Fruit fly (Drosophila melanogaster) whole organism, prepupa: ENCODE results near the gene trk.

Source experiments
- CG10631 ChIP-seq: fragments of 200-800 bp; sonication (Bioruptor generic); optimal IDR thresholded peaks from 2 replicates; lab custom pipeline; 2016; ENCODE audit warnings: missing biosample characterization, missing genetic modification characterization
- CG10669 ChIP-seq: fragments of 200-800 bp; sonication (Bioruptor generic); optimal IDR thresholded peaks from 3 replicates; lab custom pipeline; 2018; ENCODE audit warnings: missing biosample characterization, mild to moderate bottlenecking, missing genetic modification characterization, moderate library complexity
- CG11294 ChIP-seq: fragments of 200-800 bp; sonication (Bioruptor generic); IDR thresholded peaks from 2 replicates; pipeline ENCODE4 v1.3.6; 2022; ENCODE audit warnings: missing biosample characterization, missing genetic modification characterization
- CG15336 ChIP-seq: fragments of 200-800 bp; sonication (Bioruptor generic); IDR thresholded peaks from 2 replicates; pipeline ENCODE4 v1.3.6; 2022; ENCODE audit warnings: missing biosample characterization, missing genetic modification characterization
- CG1621 ChIP-seq: fragments of 200-800 bp; sonication (Bioruptor generic); optimal IDR thresholded peaks from 3 replicates; lab custom pipeline; 2018; ENCODE audit warnings: missing biosample characterization, mild to moderate bottlenecking, missing genetic modification characterization
- CG32006 ChIP-seq: fragments of 200-800 bp; sonication (Bioruptor generic); optimal IDR thresholded peaks from 3 replicates; lab custom pipeline; 2017; ENCODE audit warnings: missing biosample characterization, mild to moderate bottlenecking, missing genetic modification characterization
- CG4318 ChIP-seq: fragments of 200-800 bp; sonication (Bioruptor generic); optimal IDR thresholded peaks from 3 replicates; lab custom pipeline; 2017; ENCODE audit warnings: missing biosample characterization, mild to moderate bottlenecking, missing genetic modification characterization
- CG6276 ChIP-seq: fragments of 200-800 bp; sonication (Bioruptor generic); optimal IDR thresholded peaks from 2 replicates; lab custom pipeline; 2017; ENCODE audit warnings: missing biosample characterization, mild to moderate bottlenecking, missing genetic modification characterization
- CG6792 ChIP-seq: fragments of 200-800 bp; sonication (Bioruptor generic); optimal IDR thresholded peaks from 3 replicates; lab custom pipeline; 2016; ENCODE audit warnings: missing biosample characterization, missing genetic modification characterization
- CG7368 ChIP-seq: fragments of 200-800 bp; sonication (Bioruptor generic); optimal IDR thresholded peaks from 3 replicates; lab custom pipeline; 2016; ENCODE audit warnings: missing biosample characterization, missing genetic modification characterization
- CG8632 ChIP-seq: fragments of 200-800 bp; sonication (Bioruptor generic); optimal IDR thresholded peaks from 3 replicates; lab custom pipeline; 2016; ENCODE audit warnings: missing biosample characterization, missing genetic modification characterization
- CG9139 ChIP-seq: fragments of 200-800 bp; sonication (Bioruptor generic); optimal IDR thresholded peaks from 3 replicates; lab custom pipeline; 2017; ENCODE audit warnings: missing biosample characterization, mild to moderate bottlenecking, missing genetic modification characterization
- Eip75B ChIP-seq: fragments of 200-800 bp; sonication (Bioruptor generic); optimal IDR thresholded peaks from 3 replicates; lab custom pipeline; 2016; ENCODE audit warnings: missing biosample characterization, missing genetic modification characterization
- Eip78C ChIP-seq: fragments of 200-800 bp; sonication (Bioruptor generic); peaks from one replicate; lab custom pipeline; 2016; ENCODE audit warnings: missing biosample characterization, missing genetic modification characterization
- Eip93F ChIP-seq: fragments of 200-800 bp; sonication (Bioruptor generic); optimal IDR thresholded peaks from 2 replicates; lab custom pipeline; 2016; ENCODE audit warnings: missing biosample characterization, mild to moderate bottlenecking, missing genetic modification characterization
- Ets21C ChIP-seq: fragments of 200-800 bp; sonication (Bioruptor generic); optimal IDR thresholded peaks from 3 replicates; lab custom pipeline; 2016; ENCODE audit warnings: missing biosample characterization, missing genetic modification characterization
- Ets96B ChIP-seq: fragments of 200-800 bp; optimal IDR thresholded peaks from 2 replicates; lab custom pipeline; 2019; ENCODE audit warnings: missing biosample characterization, mild to moderate bottlenecking, missing genetic modification characterization, moderate library complexity
- Gug ChIP-seq: fragments of 200-800 bp; sonication (Bioruptor generic); IDR thresholded peaks from 2 replicates; pipeline ENCODE4 v1.3.6; 2022; ENCODE audit warnings: missing biosample characterization, missing genetic modification characterization
- Hr38 ChIP-seq: sonication (Bioruptor generic); optimal IDR thresholded peaks from 2 replicates; lab custom pipeline; 2016; ENCODE audit warnings: missing biosample characterization, missing genetic modification characterization
- OdsH ChIP-seq: fragments of 200-800 bp; sonication (Bioruptor generic); optimal IDR thresholded peaks from 3 replicates; lab custom pipeline; 2016; ENCODE audit warnings: missing biosample characterization, missing genetic modification characterization
- Sox102F ChIP-seq: fragments of 200-800 bp; sonication (Bioruptor generic); optimal IDR thresholded peaks from 2 replicates; lab custom pipeline; 2016; ENCODE audit warnings: missing biosample characterization, mild to moderate bottlenecking, missing genetic modification characterization
- Sox14 ChIP-seq: fragments of 200-800 bp; sonication (Bioruptor generic); optimal IDR thresholded peaks from 3 replicates; lab custom pipeline; 2016; ENCODE audit warnings: missing biosample characterization, missing genetic modification characterization
- achi ChIP-seq: fragments of 200-800 bp; sonication (Bioruptor generic); optimal IDR thresholded peaks from 3 replicates; lab custom pipeline; 2016; ENCODE audit warnings: missing biosample characterization, missing genetic modification characterization
- acj6 ChIP-seq: fragments of 200-800 bp; sonication (Bioruptor generic); optimal IDR thresholded peaks from 3 replicates; lab custom pipeline; 2016; ENCODE audit warnings: missing biosample characterization, missing genetic modification characterization
- cyc ChIP-seq: fragments of 200-800 bp; sonication (Bioruptor generic); optimal IDR thresholded peaks from 3 replicates; lab custom pipeline; 2016; ENCODE audit warnings: missing biosample characterization, missing genetic modification characterization
- dac ChIP-seq: fragments of 200-800 bp; sonication (Bioruptor generic); optimal IDR thresholded peaks from 2 replicates; lab custom pipeline; 2017; ENCODE audit warnings: missing biosample characterization, mild to moderate bottlenecking, missing genetic modification characterization
- dsx ChIP-seq: fragments of 200-800 bp; optimal IDR thresholded peaks from 3 replicates; lab custom pipeline; 2019; ENCODE audit warnings: missing biosample characterization, mild to moderate bottlenecking, missing genetic modification characterization, moderate library complexity; ENCODE audit not compliant: poor library complexity, severe bottlenecking
- fd59A ChIP-seq: fragments of 200-800 bp; sonication (Bioruptor generic); optimal IDR thresholded peaks from 2 replicates; lab custom pipeline; 2017; ENCODE audit warnings: missing biosample characterization, mild to moderate bottlenecking, missing genetic modification characterization, missing genetic modification reagents
- fkh ChIP-seq: fragments of 200-800 bp; sonication (Bioruptor generic); optimal IDR thresholded peaks from 3 replicates; lab custom pipeline; 2017; ENCODE audit warnings: missing biosample characterization, mild to moderate bottlenecking, missing genetic modification characterization, moderate library complexity
- lz ChIP-seq: fragments of 200-800 bp; sonication (Bioruptor generic); optimal IDR thresholded peaks from 3 replicates; lab custom pipeline; 2016; ENCODE audit warnings: missing biosample characterization, missing genetic modification characterization
- pdm3 ChIP-seq: fragments of 200-800 bp; sonication (Bioruptor generic); optimal IDR thresholded peaks from 3 replicates; lab custom pipeline; 2016; ENCODE audit warnings: missing biosample characterization, missing genetic modification characterization
- spab ChIP-seq: fragments of 200-800 bp; sonication (Bioruptor generic); optimal IDR thresholded peaks from 2 replicates; lab custom pipeline; 2017; ENCODE audit warnings: missing biosample characterization, mild to moderate bottlenecking, missing genetic modification characterization, missing genetic modification reagents
- ss ChIP-seq, 2 experiments: fragments of 200-800 bp; sonication (Bioruptor generic); optimal IDR thresholded peaks; 2 replicates in 1 of 2; 3 replicates in 1 of 2; lab custom pipeline; 2017 to 2018; ENCODE audit warnings: mild to moderate bottlenecking in 2 of 2, missing biosample characterization in 2 of 2, missing genetic modification characterization in 2 of 2, moderate library complexity in 1 of 2
- topi ChIP-seq: fragments of 200-800 bp; sonication (Bioruptor generic); optimal IDR thresholded peaks from 3 replicates; lab custom pipeline; 2016; ENCODE audit warnings: missing biosample characterization, missing genetic modification characterization
- vri ChIP-seq: fragments of 200-800 bp; sonication (Bioruptor generic); optimal IDR thresholded peaks from 3 replicates; lab custom pipeline; 2016; ENCODE audit warnings: missing biosample characterization, mild to moderate bottlenecking, missing genetic modification characterization

Gene trk

dm6 chr2L:10272224-10272623, at the start of gene trk:
TSS of gene trk (minus strand) at chr2L:10272324.
- TF ChIP-seq CG6276 (GFP tag; lab: Kevin White, UChicago) (no peak), lz (GFP tag; lab: Kevin White, UChicago) (no peak), topi (GFP tag; lab: Kevin White, UChicago) (no peak), OdsH (GFP tag; lab: Kevin White, UChicago) (no peak), ss (GFP tag; optimal IDR thresholded peaks at IDR 0.05; lab: Kevin White, UChicago) (no peak), Sox14 (GFP tag; lab: Kevin White, UChicago) (no peak), CG9139 (GFP tag; lab: Kevin White, UChicago) (no peak), spab (GFP tag; lab: Kevin White, UChicago) (no peak), achi (GFP tag; lab: Kevin White, UChicago) (no peak), CG8632 (GFP tag; lab: Kevin White, UChicago) (no peak), Gug (GFP tag; lab: Robert Waterston, UW) (no peak), Hr38 (no peak), CG32006 (no peak), CG10669 (GFP tag; lab: Kevin White, UChicago) (no peak), CG4318 (GFP tag; lab: Kevin White, UChicago) (no peak), dac (GFP tag; lab: Kevin White, UChicago) (no peak), Sox102F (GFP tag; lab: Kevin White, UChicago) (no peak), CG7368 (GFP tag; lab: Kevin White, UChicago) (no peak)

- TF ChIP-seq vri (GFP tag; lab: Kevin White, UChicago) (peak; percentile 15), topi (GFP tag; lab: Kevin White, UChicago) (no peak), CG15336 (GFP tag; lab: Robert Waterston, UW) (peak; percentile 33; the same call in 1 of the 2 replicates), Eip75B (GFP tag; lab: Kevin White, UChicago) (no peak), CG6276 (GFP tag; lab: Kevin White, UChicago) (no peak), Ets21C (GFP tag; lab: Kevin White, UChicago) (no peak), acj6 (GFP tag; lab: Kevin White, UChicago) (no peak), OdsH (GFP tag; lab: Kevin White, UChicago) (no peak), CG10669 (GFP tag; lab: Kevin White, UChicago) (no peak), CG11294 (GFP tag; lab: Robert Waterston, UW) (no peak), fd59A (GFP tag; lab: Kevin White, UChicago) (no peak), Eip93F (GFP tag; lab: Kevin White, UChicago) (peak; percentile 2), ss (GFP tag; optimal IDR thresholded peaks at IDR 0.05; lab: Kevin White, UChicago) (no peak), CG6792 (GFP tag; lab: Kevin White, UChicago) (no peak), pdm3 (GFP tag; lab: Kevin White, UChicago) (no peak), Ets96B (tag; lab: Kevin White, UChicago) (no peak), dsx (GFP tag; lab: Kevin White, UChicago) (peak; percentile 66), Eip78C (GFP tag; lab: Kevin White, UChicago) (peak; percentile 69)
- TF ChIP-seq, all 60 proteins: peak for 5
Measured at dm6 chr2L:10321612-10322011, 49.5 kb upstream of the trk start.

- TF ChIP-seq CG10631 (no peak), cyc (GFP tag; lab: Kevin White, UChicago) (peak; percentile 9), lz (GFP tag; lab: Kevin White, UChicago) (no peak), Eip78C (GFP tag; lab: Kevin White, UChicago) (peak; percentile 71), Ets96B (tag; lab: Kevin White, UChicago) (no peak), CG1621 (tag; lab: Kevin White, UChicago) (no peak), fkh (peak; percentile 85), Sox102F (GFP tag; lab: Kevin White, UChicago) (no peak)
Measured at dm6 chr2L:10321036-10321583, 49.0 kb upstream of the trk start.
